Worm (Caenorhabditis elegans): ENCODE measurements around the gene plp-2.

- TF ChIP-seq ztf-29 (GFP tag; IDR thresholded peaks at IDR 0.05) (no peak), tab-1 (GFP tag; IDR thresholded peaks at IDR 0.05) (no peak), cog-1 (tag; optimal IDR thresholded peaks at IDR 0.05) (no peak), flt-1 (GFP tag; IDR thresholded peaks at IDR 0.05) (no peak), ref-1 (GFP tag; conservative IDR thresholded peaks at IDR 0.05) (no peak), ztf-23 (GFP tag; IDR thresholded peaks at IDR 0.05) (no peak), klf-2 (GFP tag; conservative IDR thresholded peaks at IDR 0.05) (no peak), med-1 (GFP tag; optimal IDR thresholded peaks at IDR 0.05; ENCODE audit: insufficient read depth) (no peak), T22C8.4 (GFP tag; IDR thresholded peaks at IDR 0.05) (no peak)
Observed at ce11 chrX:15027997-15028396, 45.4 kb upstream of the plp-2 start.

Measured in whole organism, midembryonic.